Worm (Caenorhabditis elegans) whole organism, mixed stage, embryonic: ENCODE results near the gene W01B6.5.

Experiments
- bed-3 ChIP-seq: fragments of 200-800 bp; sonication (Bioruptor generic); optimal IDR thresholded peaks from 3 replicates; lab custom pipeline; 2018; ENCODE audit warnings: mild to moderate bottlenecking, missing genetic modification characterization, moderate library complexity, missing compliant biosample characterization
- blmp-1 ChIP-seq: fragments of 150-350 bp; optimal IDR thresholded peaks from 2 replicates; lab custom pipeline; 2014; ENCODE audit warnings: missing biosample characterization, missing genetic modification characterization
- elt-1 ChIP-seq: sonication (generic microtip); optimal IDR thresholded peaks from 2 replicates; lab custom pipeline; 2017; ENCODE audit warnings: missing genetic modification characterization, mild to moderate bottlenecking, missing compliant biosample characterization, antibody characterized with exemption, moderate library complexity, borderline replicate concordance; ENCODE audit not compliant: insufficient read depth
- lin-32 ChIP-seq: fragments of 200-800 bp; sonication (Bioruptor generic); optimal IDR thresholded peaks from 2 replicates; lab custom pipeline; 2018; ENCODE audit warnings: mild to moderate bottlenecking, missing genetic modification characterization, missing compliant biosample characterization
- nhr-2 ChIP-seq: fragments of 150-350 bp; optimal IDR thresholded peaks from 2 replicates; lab custom pipeline; 2014; ENCODE audit warnings: missing biosample characterization, missing genetic modification characterization
- nhr-28 ChIP-seq: fragments of 150-350 bp; optimal IDR thresholded peaks from 2 replicates; lab custom pipeline; 2014; ENCODE audit warnings: missing biosample characterization, missing genetic modification characterization
- nhr-76 ChIP-seq: sonication (generic microtip); optimal IDR thresholded peaks from 2 replicates; lab custom pipeline; 2017; ENCODE audit warnings: missing biosample characterization, missing genetic modification characterization
- pha-4 ChIP-seq: fragments of 150-350 bp; optimal IDR thresholded peaks from 2 replicates; lab custom pipeline; 2018; ENCODE audit warnings: missing biosample characterization, missing genetic modification reagents, missing genetic modification characterization
- sem-2 ChIP-seq: fragments of 200-800 bp; sonication (Bioruptor generic); optimal IDR thresholded peaks from 2 replicates; lab custom pipeline; 2018; ENCODE audit warnings: mild to moderate bottlenecking, missing genetic modification characterization, missing compliant biosample characterization
- snpc-4 ChIP-seq: fragments of 150-350 bp; optimal IDR thresholded peaks from 2 replicates; lab custom pipeline; 2014; ENCODE audit warnings: missing biosample characterization, missing genetic modification characterization
- unc-62 ChIP-seq: fragments of 150-350 bp; optimal IDR thresholded peaks from 2 replicates; lab custom pipeline; 2014; ENCODE audit warnings: missing biosample characterization, missing genetic modification reagents, missing genetic modification characterization
- ztf-11 ChIP-seq: fragments of 150-350 bp; optimal IDR thresholded peaks from 2 replicates; lab custom pipeline; 2014; ENCODE audit warnings: missing biosample characterization, missing genetic modification characterization

DNA sequence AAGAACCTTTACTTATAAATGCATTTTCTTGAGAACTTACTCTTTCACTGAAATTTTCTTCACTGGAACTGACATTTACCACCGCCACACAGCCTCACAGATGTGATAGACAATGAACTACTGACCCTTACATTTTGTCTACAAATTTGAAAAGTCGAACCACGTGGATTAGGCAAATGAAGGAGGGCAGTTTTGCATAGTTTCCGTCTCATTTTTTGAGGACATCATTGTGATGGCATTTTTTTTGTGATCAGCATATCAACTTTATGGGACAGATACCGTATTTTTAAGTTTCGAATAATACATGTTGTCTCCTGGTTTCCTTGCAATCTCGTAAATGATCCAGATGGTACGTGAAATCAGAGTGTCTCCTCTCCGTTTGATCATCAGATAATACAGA lies 3.5 kb upstream of the W01B6.5 start, which contains the start of gene W01B6.3:
- no peak for TF ChIP-seq elt-1
- no peak for TF ChIP-seq nhr-76
- TF ChIP-seq bed-3: no peak
- TF ChIP-seq pha-4 (tag; lab: Kevin White, UChicago): no peak
- TF ChIP-seq sem-2 (GFP tag; lab: Kevin White, UChicago): no peak
- TF ChIP-seq unc-62 (GFP tag; lab: Kevin White, UChicago): no peak
- TF ChIP-seq ztf-11 (tag; lab: Kevin White, UChicago): no peak
- TF ChIP-seq lin-32: no peak
- no peak for TF ChIP-seq snpc-4 (tag; lab: Kevin White, UChicago)
- TF ChIP-seq blmp-1: no peak
- no peak for TF ChIP-seq nhr-2
- no peak for TF ChIP-seq nhr-28 (tag; lab: Kevin White, UChicago)
